Worm (Caenorhabditis elegans) whole organism, L4/young adult: ENCODE measurements around the gene hum-5.

ENCODE experiments used
- dao-5 ChIP-seq: sonication (generic microtip); optimal IDR thresholded peaks from 2 replicates; lab custom pipeline; 2016; ENCODE audit warnings: missing genotype, missing genetic modification characterization, moderate library complexity, missing compliant biosample characterization
- him-1 ChIP-seq: sonication (generic microtip); optimal IDR thresholded peaks from 2 replicates; lab custom pipeline; 2016; ENCODE audit warnings: missing genotype, missing genetic modification reagents, missing genetic modification characterization, missing compliant biosample characterization

- TF ChIP-seq dao-5 (tag; lab: Kevin White, UChicago) (no peak), him-1 (tag; lab: Kevin White, UChicago) (peak; percentile 57)
These were observed 27.1 kb upstream of the hum-5 start for ce11 chrIII:4063724-4064123.
